Fruit fly (Drosophila melanogaster) whole organism, prepupa: ENCODE data around the gene CG33307.

Experiments
- Blimp-1 ChIP-seq: fragments of 200-800 bp; sonication (Bioruptor generic); optimal IDR thresholded peaks from 3 replicates; lab custom pipeline; 2017; ENCODE audit warnings: missing biosample characterization, missing genetic modification characterization, mild to moderate bottlenecking, moderate library complexity, missing genetic modification reagents
- CG10631 ChIP-seq: fragments of 200-800 bp; sonication (Bioruptor generic); optimal IDR thresholded peaks from 2 replicates; lab custom pipeline; 2016; ENCODE audit warnings: missing biosample characterization, missing genetic modification characterization
- CG10669 ChIP-seq: fragments of 200-800 bp; sonication (Bioruptor generic); optimal IDR thresholded peaks from 3 replicates; lab custom pipeline; 2018; ENCODE audit warnings: missing biosample characterization, mild to moderate bottlenecking, missing genetic modification characterization, moderate library complexity
- CG11294 ChIP-seq: fragments of 200-800 bp; sonication (Bioruptor generic); IDR thresholded peaks from 2 replicates; pipeline ENCODE4 v1.3.6; 2022; ENCODE audit warnings: missing biosample characterization, missing genetic modification characterization
- CG11762 ChIP-seq: fragments of 200-800 bp; sonication (Bioruptor generic); optimal IDR thresholded peaks from 3 replicates; lab custom pipeline; 2016; ENCODE audit warnings: missing biosample characterization, missing genetic modification characterization; ENCODE audit not compliant: insufficient read depth
- CG11902 ChIP-seq: fragments of 200-800 bp; sonication (Bioruptor generic); optimal IDR thresholded peaks from 3 replicates; lab custom pipeline; 2016; ENCODE audit warnings: missing biosample characterization, missing genetic modification characterization
- CG1621 ChIP-seq: fragments of 200-800 bp; sonication (Bioruptor generic); optimal IDR thresholded peaks from 3 replicates; lab custom pipeline; 2018; ENCODE audit warnings: missing biosample characterization, mild to moderate bottlenecking, missing genetic modification characterization
- CG16779 ChIP-seq: fragments of 200-800 bp; sonication (Bioruptor generic); optimal IDR thresholded peaks from 3 replicates; lab custom pipeline; 2017; ENCODE audit warnings: missing biosample characterization, mild to moderate bottlenecking, missing genetic modification characterization
- CG3032 ChIP-seq: fragments of 200-800 bp; optimal IDR thresholded peaks from 2 replicates; lab custom pipeline; 2019; ENCODE audit warnings: missing biosample characterization, mild to moderate bottlenecking, missing genetic modification characterization, moderate library complexity
- CG31627 ChIP-seq: fragments of 200-800 bp; sonication (Bioruptor generic); optimal IDR thresholded peaks from 3 replicates; lab custom pipeline; 2016; ENCODE audit warnings: missing biosample characterization, missing genetic modification characterization
- CG34406 ChIP-seq: fragments of 200-800 bp; sonication (Bioruptor generic); optimal IDR thresholded peaks from 3 replicates; lab custom pipeline; 2016; ENCODE audit warnings: missing biosample characterization, missing genetic modification characterization
- CG3919 ChIP-seq: fragments of 200-800 bp; sonication (Bioruptor generic); optimal IDR thresholded peaks from 3 replicates; lab custom pipeline; 2016; ENCODE audit warnings: missing biosample characterization, missing genetic modification characterization
- CG6163 ChIP-seq: fragments of 200-800 bp; sonication (Bioruptor generic); IDR thresholded peaks from 3 replicates; pipeline ENCODE4 v1.3.6; 2022; ENCODE audit warnings: missing biosample characterization, missing genetic modification characterization
- CG6276 ChIP-seq: fragments of 200-800 bp; sonication (Bioruptor generic); optimal IDR thresholded peaks from 2 replicates; lab custom pipeline; 2017; ENCODE audit warnings: missing biosample characterization, mild to moderate bottlenecking, missing genetic modification characterization
- CG6808 ChIP-seq: fragments of 200-800 bp; sonication (Bioruptor generic); optimal IDR thresholded peaks from 3 replicates; lab custom pipeline; 2017; ENCODE audit warnings: missing biosample characterization, missing genetic modification characterization, mild to moderate bottlenecking, moderate library complexity, missing genetic modification reagents
- CG7368 ChIP-seq: fragments of 200-800 bp; sonication (Bioruptor generic); optimal IDR thresholded peaks from 3 replicates; lab custom pipeline; 2016; ENCODE audit warnings: missing biosample characterization, missing genetic modification characterization
- CG8119 ChIP-seq: fragments of 200-800 bp; sonication (Bioruptor generic); IDR thresholded peaks from 3 replicates; pipeline ENCODE4 v1.3.6; 2022; ENCODE audit warnings: missing biosample characterization, missing genetic modification characterization
- CG8319 ChIP-seq: fragments of 200-800 bp; sonication (Bioruptor generic); optimal IDR thresholded peaks from 3 replicates; lab custom pipeline; 2016; ENCODE audit warnings: missing biosample characterization, missing genetic modification characterization
- CG8632 ChIP-seq: fragments of 200-800 bp; sonication (Bioruptor generic); optimal IDR thresholded peaks from 3 replicates; lab custom pipeline; 2016; ENCODE audit warnings: missing biosample characterization, missing genetic modification characterization
- CG9139 ChIP-seq: fragments of 200-800 bp; sonication (Bioruptor generic); optimal IDR thresholded peaks from 3 replicates; lab custom pipeline; 2017; ENCODE audit warnings: missing biosample characterization, mild to moderate bottlenecking, missing genetic modification characterization
- Eip75B ChIP-seq: fragments of 200-800 bp; sonication (Bioruptor generic); optimal IDR thresholded peaks from 3 replicates; lab custom pipeline; 2016; ENCODE audit warnings: missing biosample characterization, missing genetic modification characterization
- Eip78C ChIP-seq: fragments of 200-800 bp; sonication (Bioruptor generic); peaks from one replicate; lab custom pipeline; 2016; ENCODE audit warnings: missing biosample characterization, missing genetic modification characterization
- Eip93F ChIP-seq: fragments of 200-800 bp; sonication (Bioruptor generic); optimal IDR thresholded peaks from 2 replicates; lab custom pipeline; 2016; ENCODE audit warnings: missing biosample characterization, mild to moderate bottlenecking, missing genetic modification characterization
- Ets21C ChIP-seq: fragments of 200-800 bp; sonication (Bioruptor generic); optimal IDR thresholded peaks from 3 replicates; lab custom pipeline; 2016; ENCODE audit warnings: missing biosample characterization, missing genetic modification characterization
- Ets96B ChIP-seq: fragments of 200-800 bp; optimal IDR thresholded peaks from 2 replicates; lab custom pipeline; 2019; ENCODE audit warnings: missing biosample characterization, mild to moderate bottlenecking, missing genetic modification characterization, moderate library complexity
- Gug ChIP-seq: fragments of 200-800 bp; sonication (Bioruptor generic); IDR thresholded peaks from 2 replicates; pipeline ENCODE4 v1.3.6; 2022; ENCODE audit warnings: missing biosample characterization, missing genetic modification characterization
- Hr38 ChIP-seq: sonication (Bioruptor generic); optimal IDR thresholded peaks from 2 replicates; lab custom pipeline; 2016; ENCODE audit warnings: missing biosample characterization, missing genetic modification characterization
- Hr4 ChIP-seq: fragments of 200-800 bp; sonication (Bioruptor generic); optimal IDR thresholded peaks from 3 replicates; lab custom pipeline; 2016; ENCODE audit warnings: missing biosample characterization, missing genetic modification characterization
- Lpt ChIP-seq: fragments of 200-800 bp; sonication (Bioruptor generic); optimal IDR thresholded peaks from 3 replicates; lab custom pipeline; 2016; ENCODE audit warnings: missing biosample characterization, missing genetic modification characterization
- Met ChIP-seq: fragments of 200-800 bp; sonication (Bioruptor generic); optimal IDR thresholded peaks from 3 replicates; lab custom pipeline; 2016; ENCODE audit warnings: missing biosample characterization, missing genetic modification characterization
- Sox102F ChIP-seq: fragments of 200-800 bp; sonication (Bioruptor generic); optimal IDR thresholded peaks from 2 replicates; lab custom pipeline; 2016; ENCODE audit warnings: missing biosample characterization, mild to moderate bottlenecking, missing genetic modification characterization
- Sox14 ChIP-seq: fragments of 200-800 bp; sonication (Bioruptor generic); optimal IDR thresholded peaks from 3 replicates; lab custom pipeline; 2016; ENCODE audit warnings: missing biosample characterization, missing genetic modification characterization
- Sox15 ChIP-seq: fragments of 200-800 bp; sonication (Bioruptor generic); optimal IDR thresholded peaks from 3 replicates; lab custom pipeline; 2016; ENCODE audit warnings: missing biosample characterization, missing genetic modification characterization
- achi ChIP-seq: fragments of 200-800 bp; sonication (Bioruptor generic); optimal IDR thresholded peaks from 3 replicates; lab custom pipeline; 2016; ENCODE audit warnings: missing biosample characterization, missing genetic modification characterization
- acj6 ChIP-seq: fragments of 200-800 bp; sonication (Bioruptor generic); optimal IDR thresholded peaks from 3 replicates; lab custom pipeline; 2016; ENCODE audit warnings: missing biosample characterization, missing genetic modification characterization
- cyc ChIP-seq: fragments of 200-800 bp; sonication (Bioruptor generic); optimal IDR thresholded peaks from 3 replicates; lab custom pipeline; 2016; ENCODE audit warnings: missing biosample characterization, missing genetic modification characterization
- dac ChIP-seq: fragments of 200-800 bp; sonication (Bioruptor generic); optimal IDR thresholded peaks from 2 replicates; lab custom pipeline; 2017; ENCODE audit warnings: missing biosample characterization, mild to moderate bottlenecking, missing genetic modification characterization
- dsx ChIP-seq: fragments of 200-800 bp; optimal IDR thresholded peaks from 3 replicates; lab custom pipeline; 2019; ENCODE audit warnings: missing biosample characterization, mild to moderate bottlenecking, missing genetic modification characterization, moderate library complexity; ENCODE audit not compliant: poor library complexity, severe bottlenecking
- eg ChIP-seq: fragments of 200-800 bp; sonication (Bioruptor generic); IDR thresholded peaks from 3 replicates; pipeline ENCODE4 v1.3.6; 2022; ENCODE audit warnings: missing biosample characterization, missing genetic modification characterization
- esn ChIP-seq: fragments of 200-800 bp; sonication (Bioruptor generic); optimal IDR thresholded peaks from 2 replicates; lab custom pipeline; 2016; ENCODE audit warnings: missing biosample characterization, mild to moderate bottlenecking, missing genetic modification characterization, moderate library complexity
- fkh ChIP-seq: fragments of 200-800 bp; sonication (Bioruptor generic); optimal IDR thresholded peaks from 3 replicates; lab custom pipeline; 2017; ENCODE audit warnings: missing biosample characterization, mild to moderate bottlenecking, missing genetic modification characterization, moderate library complexity
- lz ChIP-seq: fragments of 200-800 bp; sonication (Bioruptor generic); optimal IDR thresholded peaks from 3 replicates; lab custom pipeline; 2016; ENCODE audit warnings: missing biosample characterization, missing genetic modification characterization
- salr ChIP-seq, 2 experiments: fragments of 200-800 bp; sonication (Bioruptor generic); optimal IDR thresholded peaks; 3 replicates each; lab custom pipeline; 2016 to 2018; ENCODE audit warnings: missing biosample characterization in 2 of 2, missing genetic modification characterization in 2 of 2, mild to moderate bottlenecking in 1 of 2
- spab ChIP-seq: fragments of 200-800 bp; sonication (Bioruptor generic); optimal IDR thresholded peaks from 2 replicates; lab custom pipeline; 2017; ENCODE audit warnings: missing biosample characterization, mild to moderate bottlenecking, missing genetic modification characterization, missing genetic modification reagents
- ss ChIP-seq, 2 experiments: fragments of 200-800 bp; sonication (Bioruptor generic); optimal IDR thresholded peaks; 2 replicates in 1 of 2; 3 replicates in 1 of 2; lab custom pipeline; 2017 to 2018; ENCODE audit warnings: mild to moderate bottlenecking in 2 of 2, missing biosample characterization in 2 of 2, missing genetic modification characterization in 2 of 2, moderate library complexity in 1 of 2
- svp ChIP-seq: fragments of 200-800 bp; sonication (Bioruptor generic); peaks from one replicate; lab custom pipeline; 2016; ENCODE audit warnings: missing biosample characterization, missing genetic modification characterization
- vri ChIP-seq: fragments of 200-800 bp; sonication (Bioruptor generic); optimal IDR thresholded peaks from 3 replicates; lab custom pipeline; 2016; ENCODE audit warnings: missing biosample characterization, mild to moderate bottlenecking, missing genetic modification characterization

The CG33307 gene

DNA sequence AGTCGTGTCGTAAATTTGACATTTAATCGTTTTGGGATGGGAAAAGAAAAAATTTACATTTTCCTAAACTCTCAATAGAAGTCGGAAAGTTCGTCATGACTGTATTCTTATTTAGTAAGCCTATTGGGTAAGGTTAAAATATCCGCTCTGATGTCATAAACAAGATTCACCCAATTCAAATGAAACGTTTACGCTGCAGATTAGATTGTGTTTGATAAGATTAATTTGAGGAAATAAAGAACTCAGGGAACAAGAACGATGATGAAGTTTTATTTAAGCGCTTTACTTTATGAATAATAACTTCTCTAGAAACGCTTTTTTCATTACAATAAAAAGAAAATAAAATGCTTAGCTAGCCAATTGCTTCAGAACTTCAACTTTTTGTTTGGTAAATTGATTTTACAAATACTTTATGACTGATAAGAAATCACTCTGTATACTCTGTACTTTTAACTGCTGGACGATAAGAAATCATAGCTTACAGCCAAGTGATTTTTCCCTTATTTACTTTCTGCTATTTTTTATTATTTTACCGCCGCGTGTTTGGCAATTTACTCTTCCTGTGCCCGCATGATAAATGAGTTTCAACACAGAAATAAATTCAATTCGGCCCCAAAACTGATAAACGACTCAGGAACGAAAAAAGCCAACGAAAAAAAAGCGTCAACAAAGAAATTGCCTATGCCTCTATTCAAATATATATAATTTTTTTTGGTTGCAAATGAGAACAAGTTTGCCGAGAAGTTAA lies 45.2 kb upstream of the CG33307 start (continued):
- TF ChIP-seq Blimp-1: peak; percentile 8
- TF ChIP-seq CG1621 (tag; lab: Kevin White, UChicago): no peak
- no peak for TF ChIP-seq CG7368 (GFP tag; lab: Kevin White, UChicago)
- TF ChIP-seq, all 60 proteins: peak for 10

DNA sequence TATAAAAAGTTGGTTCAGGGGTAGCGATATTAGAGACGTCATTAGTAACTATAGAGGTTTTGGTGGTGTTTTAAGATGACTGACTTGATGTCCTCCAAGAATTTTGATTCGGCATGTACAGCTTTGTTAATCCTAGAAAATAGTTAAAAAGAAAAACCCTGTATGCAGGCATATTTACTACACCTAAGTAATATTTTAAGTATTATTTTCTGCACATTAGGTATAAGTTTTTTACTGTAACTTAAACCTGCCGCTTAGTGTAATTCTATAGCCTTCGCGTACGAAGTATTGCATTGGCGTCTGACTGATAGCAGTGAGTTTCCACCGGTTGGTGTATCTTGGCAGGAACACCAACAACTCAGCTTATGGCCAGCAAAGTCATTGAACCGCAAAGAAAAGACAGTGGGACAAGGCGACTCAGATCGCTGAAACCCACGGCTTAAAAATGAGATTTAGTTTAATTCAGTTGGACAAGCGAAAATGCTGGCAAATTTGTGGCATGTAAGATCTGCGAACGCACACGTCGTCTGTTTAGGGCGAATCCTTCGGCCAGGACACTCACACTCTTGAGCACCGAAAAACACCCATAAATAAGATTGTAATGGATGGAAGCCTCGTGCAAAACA lies 43.5 kb upstream of the CG33307 start:
- peak; percentile 58 for TF ChIP-seq Met (GFP tag; lab: Kevin White, UChicago)
- no peak for TF ChIP-seq CG9139 (GFP tag; lab: Kevin White, UChicago)
- no peak for TF ChIP-seq Eip75B (GFP tag; lab: Kevin White, UChicago)
- TF ChIP-seq CG34406 (GFP tag; lab: Kevin White, UChicago): peak; percentile 33
- TF ChIP-seq lz: peak; percentile 35
- peak; percentile 37 for TF ChIP-seq CG31627 (GFP tag; lab: Kevin White, UChicago)
- no peak for TF ChIP-seq Sox15 (GFP tag; lab: Kevin White, UChicago)
- no peak for TF ChIP-seq dsx (GFP tag; lab: Kevin White, UChicago)
- peak; percentile 15 for TF ChIP-seq CG8632 (GFP tag; lab: Kevin White, UChicago)
- peak; percentile 46 for TF ChIP-seq Sox102F (GFP tag; lab: Kevin White, UChicago)
- no peak for TF ChIP-seq CG11762 (GFP tag; lab: Kevin White, UChicago)
- no peak for TF ChIP-seq vri
- TF ChIP-seq salr (GFP tag; optimal IDR thresholded peaks at IDR 0.05; lab: Kevin White, UChicago): peak in 1 of 2 experiments; percentile 5
- no peak for TF ChIP-seq Gug (GFP tag; lab: Robert Waterston, UW)
- TF ChIP-seq Eip78C (GFP tag; lab: Kevin White, UChicago): peak; percentile 90
- TF ChIP-seq CG3919: peak; percentile 46
- TF ChIP-seq Ets21C: peak; percentile 17
- peak; percentile 29 for TF ChIP-seq CG10669 (GFP tag; lab: Kevin White, UChicago)
- no peak for TF ChIP-seq Sox14
- TF ChIP-seq Ets96B (tag; lab: Kevin White, UChicago): peak; percentile 15
- TF ChIP-seq spab (GFP tag; lab: Kevin White, UChicago): peak; percentile 30
- peak; percentile 34 for TF ChIP-seq Blimp-1
- no peak for TF ChIP-seq acj6 (GFP tag; lab: Kevin White, UChicago)
- no peak for TF ChIP-seq fkh (GFP tag; lab: Kevin White, UChicago)
- TF ChIP-seq CG7368 (GFP tag; lab: Kevin White, UChicago): no peak
- TF ChIP-seq dac (GFP tag; lab: Kevin White, UChicago): no peak
- no peak for TF ChIP-seq CG8119 (GFP tag; lab: Robert Waterston, UW)
- peak; percentile 63 for TF ChIP-seq esn (GFP tag; lab: Kevin White, UChicago)
- no peak for TF ChIP-seq Hr38 (GFP tag; lab: Kevin White, UChicago)
- TF ChIP-seq achi (GFP tag; lab: Kevin White, UChicago): no peak
- TF ChIP-seq CG6808 (GFP tag; lab: Kevin White, UChicago): peak; percentile 63
- peak; percentile 43 for TF ChIP-seq CG3032 (tag; lab: Kevin White, UChicago)
- peak; percentile 1 to 57 for TF ChIP-seq ss (GFP tag; optimal IDR thresholded peaks at IDR 0.05; lab: Kevin White, UChicago)
- TF ChIP-seq CG16779 (tag; lab: Kevin White, UChicago): no peak
- TF ChIP-seq Lpt: no peak
- 0 out of 3 replicates have a peak, but pooled peaks have one; percentile 6 for TF ChIP-seq CG6163 (GFP tag; lab: Robert Waterston, UW)
- peak; percentile 13 for TF ChIP-seq CG8319 (GFP tag; lab: Kevin White, UChicago)
- TF ChIP-seq CG11294: no peak
- TF ChIP-seq Hr4 (GFP tag; lab: Kevin White, UChicago): no peak
- no peak for TF ChIP-seq eg (GFP tag; lab: Robert Waterston, UW)
- no peak for TF ChIP-seq Eip93F (GFP tag; lab: Kevin White, UChicago)
- TF ChIP-seq CG6276 (GFP tag; lab: Kevin White, UChicago): peak; percentile 10
- TF ChIP-seq cyc: peak; percentile 45
- peak; percentile 88 for TF ChIP-seq svp (GFP tag; lab: Kevin White, UChicago)
- TF ChIP-seq CG10631 (GFP tag; lab: Kevin White, UChicago): no peak
- no peak for TF ChIP-seq CG11902 (GFP tag; lab: Kevin White, UChicago)
